Fruit fly (Drosophila melanogaster): Measurements from ENCODE around the gene ImpE2.

- TF ChIP-seq CG6163 (GFP tag; IDR thresholded peaks at IDR 0.05), result peak; percentile 72
- peak; percentile 35 for TF ChIP-seq topi (GFP tag; optimal IDR thresholded peaks at IDR 0.05)
- peak; percentile 16 for TF ChIP-seq Ets21C (GFP tag; optimal IDR thresholded peaks at IDR 0.05)
- peak; percentile 58 for TF ChIP-seq Sox102F (GFP tag; optimal IDR thresholded peaks at IDR 0.05)
- TF ChIP-seq CG15336 (GFP tag; IDR thresholded peaks at IDR 0.05), result 0 out of 2 replicates have a peak, but pooled peaks have one; percentile 47
- peak; percentile 41 for TF ChIP-seq CG16779 (tag; optimal IDR thresholded peaks at IDR 0.05)
- peak; percentile 15 for TF ChIP-seq CG34406 (GFP tag; optimal IDR thresholded peaks at IDR 0.05)
- TF ChIP-seq Hr39 (GFP tag; optimal IDR thresholded peaks at IDR 0.05), result peak; percentile 10
Observed at dm6 chr3L:3472786-3473185, 39.7 kb downstream of the ImpE2 start.

Measured in whole organism, prepupa.